Worm (Caenorhabditis elegans) whole organism, young adult: Measurements from ENCODE around the gene pgp-4.

Experiments
- attf-6 ChIP-seq: fragments of 200-800 bp; sonication (Bioruptor generic); IDR thresholded peaks from 2 replicates; pipeline ENCODE4 v1.3.6; 2022; ENCODE audit warnings: missing genetic modification reagents, missing genetic modification characterization, missing compliant biosample characterization
- lin-26 ChIP-seq: fragments of 200-800 bp; sonication (Bioruptor generic); IDR thresholded peaks from 2 replicates; pipeline ENCODE4 v1.3.6; 2022; ENCODE audit warnings: missing genetic modification reagents, missing genetic modification characterization, missing compliant biosample characterization
- lin-40 ChIP-seq: sonication (generic microtip); optimal IDR thresholded peaks from 2 replicates; lab custom pipeline; 2016; ENCODE audit warnings: missing genetic modification characterization, mild to moderate bottlenecking, missing compliant biosample characterization, missing genotype, missing genetic modification reagents
- pha-4 ChIP-seq: fragments of 150-350 bp; sonication (generic microtip); optimal IDR thresholded peaks from 2 replicates; lab custom pipeline; 2014; ENCODE audit warnings: missing biosample characterization, missing genetic modification reagents, missing genetic modification characterization
- unc-62 ChIP-seq: fragments of 150-350 bp; optimal IDR thresholded peaks from 2 replicates; lab custom pipeline; 2014; ENCODE audit warnings: missing biosample characterization, missing genetic modification reagents, missing genetic modification characterization

DNA sequence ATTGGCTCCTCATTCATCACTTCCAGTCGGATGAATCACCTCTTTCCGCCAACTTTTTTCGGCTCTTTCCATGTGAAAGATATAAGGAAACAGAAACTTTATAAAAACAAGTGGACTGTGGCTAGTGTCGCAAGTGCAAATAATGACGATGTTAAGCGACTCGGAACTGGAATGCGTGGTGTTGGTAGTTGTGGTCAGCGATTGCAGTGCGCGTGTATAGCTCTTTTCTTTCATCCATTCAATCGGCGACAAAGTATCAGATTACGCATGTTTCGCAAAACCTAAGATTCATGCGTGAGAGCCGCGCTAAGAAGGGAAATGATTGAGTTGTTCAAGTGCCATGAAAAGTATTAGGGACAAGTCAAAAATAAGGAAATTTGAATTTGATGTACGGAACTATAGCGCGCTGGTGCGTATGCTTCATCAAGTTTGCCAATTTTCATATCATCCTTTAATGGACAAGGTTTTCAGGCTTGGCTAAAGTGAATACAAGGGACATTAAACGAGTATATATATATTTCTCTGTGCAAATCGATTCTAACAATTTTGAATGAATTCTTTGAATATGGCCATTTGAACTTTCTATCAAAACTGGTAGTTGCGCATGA is 30.2 kb downstream of the pgp-4 start:
- TF ChIP-seq lin-26 (GFP tag; lab: Robert Waterston, UW) = no peak
- TF ChIP-seq unc-62 = no peak
- no peak for TF ChIP-seq lin-40 (tag; lab: Kevin White, UChicago)
- TF ChIP-seq attf-6 (GFP tag; lab: Robert Waterston, UW) = no peak
- TF ChIP-seq pha-4 = no peak
